Fruit fly (Drosophila melanogaster) whole organism, embryonic: Measurements from ENCODE around the gene CG14082.

Experiments used
- Abd-B ChIP-seq: fragments of 200-800 bp; sonication (Bioruptor generic); optimal IDR thresholded peaks from 2 replicates; lab custom pipeline; 2018; ENCODE audit warnings: missing biosample characterization, mild to moderate bottlenecking, missing genetic modification characterization, moderate library complexity
- CG10979 ChIP-seq: fragments of 200-800 bp; sonication (Bioruptor generic); optimal IDR thresholded peaks from 2 replicates; lab custom pipeline; 2018; ENCODE audit warnings: missing biosample characterization, mild to moderate bottlenecking, missing genetic modification characterization, moderate library complexity
- CG13424 ChIP-seq: fragments of 200-800 bp; sonication (Bioruptor generic); optimal IDR thresholded peaks from 2 replicates; lab custom pipeline; 2019; ENCODE audit warnings: missing biosample characterization, mild to moderate bottlenecking, missing genetic modification characterization, moderate library complexity
- CG17359 ChIP-seq: fragments of 200-800 bp; sonication (Bioruptor generic); optimal IDR thresholded peaks from 3 replicates; lab custom pipeline; 2018; ENCODE audit warnings: missing biosample characterization, mild to moderate bottlenecking, missing genetic modification characterization, moderate library complexity
- CG30403 ChIP-seq: fragments of 200-800 bp; sonication (Bioruptor generic); optimal IDR thresholded peaks from 3 replicates; lab custom pipeline; 2016; ENCODE audit warnings: missing biosample characterization, missing genetic modification characterization
- CG32772 ChIP-seq: fragments of 200-800 bp; sonication (Bioruptor generic); IDR thresholded peaks from 2 replicates; pipeline ENCODE4 v1.3.6; 2022; ENCODE audit warnings: missing biosample characterization, missing genetic modification characterization
- CG3407 ChIP-seq: fragments of 200-800 bp; sonication (Bioruptor generic); optimal IDR thresholded peaks from 2 replicates; lab custom pipeline; 2018; ENCODE audit warnings: missing biosample characterization, mild to moderate bottlenecking, missing genetic modification characterization
- CG3847 ChIP-seq: fragments of 200-800 bp; sonication (Bioruptor generic); IDR thresholded peaks from 2 replicates; pipeline ENCODE4 v1.3.6; 2022; ENCODE audit warnings: missing biosample characterization, missing genetic modification characterization
- CG42726 ChIP-seq: fragments of 200-800 bp; sonication (Bioruptor generic); IDR thresholded peaks from 2 replicates; pipeline ENCODE4 v1.3.6; 2022; ENCODE audit warnings: missing biosample characterization, missing genetic modification characterization; ENCODE audit not compliant: partially characterized antibody
- CG4328 ChIP-seq: fragments of 200-800 bp; sonication (Bioruptor generic); optimal IDR thresholded peaks from 3 replicates; lab custom pipeline; 2017; ENCODE audit warnings: missing biosample characterization, missing genetic modification reagents, missing genetic modification characterization
- CG4424 ChIP-seq: fragments of 200-800 bp; sonication (Bioruptor generic); optimal IDR thresholded peaks from 3 replicates; lab custom pipeline; 2016; ENCODE audit warnings: missing biosample characterization, missing genetic modification characterization
- CG4730 ChIP-seq: fragments of 200-800 bp; sonication (Bioruptor generic); IDR thresholded peaks from 2 replicates; pipeline ENCODE4 v1.3.6; 2022; ENCODE audit warnings: missing biosample characterization, missing genetic modification characterization
- CG7357 ChIP-seq: fragments of 200-800 bp; sonication (Bioruptor generic); IDR thresholded peaks from 3 replicates; pipeline ENCODE4 v1.3.6; 2022; ENCODE audit warnings: missing biosample characterization, missing genetic modification characterization
- CG8281 ChIP-seq: fragments of 200-800 bp; sonication (Bioruptor generic); optimal IDR thresholded peaks from 2 replicates; lab custom pipeline; 2018; ENCODE audit warnings: missing biosample characterization, mild to moderate bottlenecking, missing genetic modification characterization, moderate library complexity
- CG8290 ChIP-seq, 3 experiments: fragments of 200-800 bp; sonication (Bioruptor generic); optimal IDR thresholded peaks; 2 replicates each; lab custom pipeline; 2016 to 2019; ENCODE audit warnings: missing biosample characterization in 3 of 3, missing genetic modification characterization in 3 of 3, mild to moderate bottlenecking in 2 of 3, moderate library complexity in 1 of 3
- CG8924 ChIP-seq: fragments of 200-800 bp; optimal IDR thresholded peaks from 3 replicates; lab custom pipeline; 2019; ENCODE audit warnings: missing biosample characterization, mild to moderate bottlenecking, missing genetic modification characterization, moderate library complexity
- CG9727 ChIP-seq: fragments of 200-800 bp; sonication (Bioruptor generic); optimal IDR thresholded peaks from 3 replicates; lab custom pipeline; 2017; ENCODE audit warnings: missing biosample characterization, mild to moderate bottlenecking, missing genetic modification characterization
- CoRest ChIP-seq: fragments of 200-800 bp; sonication (Bioruptor generic); optimal IDR thresholded peaks from 3 replicates; lab custom pipeline; 2018; ENCODE audit warnings: missing biosample characterization, mild to moderate bottlenecking, missing genetic modification characterization, moderate library complexity
- D ChIP-seq, 2 experiments: fragments of 200-800 bp in 1 of 2; fragments of >200 bp in 1 of 2; sonication (Bioruptor generic) in 1 of 2; optimal IDR thresholded peaks; 2 replicates in 1 of 2; 3 replicates in 1 of 2; lab custom pipeline; 2017; ENCODE audit warnings: mild to moderate bottlenecking in 1 of 2, missing biosample characterization in 1 of 2, missing genetic modification characterization in 1 of 2, missing genetic modification reagents in 1 of 2
- D19A ChIP-seq: fragments of 200-800 bp; optimal IDR thresholded peaks from 3 replicates; lab custom pipeline; 2019; ENCODE audit warnings: missing biosample characterization, mild to moderate bottlenecking, missing genetic modification characterization, moderate library complexity
- Dip2 ChIP-seq: fragments of 200-800 bp; sonication (Bioruptor generic); IDR thresholded peaks from 2 replicates; pipeline ENCODE4 v1.3.6; 2022; ENCODE audit warnings: missing biosample characterization, missing genetic modification characterization
- Eip74EF ChIP-seq, 2 experiments: fragments of 200-800 bp in 1 of 2; fragments of >200 bp in 1 of 2; sonication (Bioruptor generic) in 1 of 2; optimal IDR thresholded peaks; 2 replicates each; lab custom pipeline; 2017 to 2019; ENCODE audit warnings: missing biosample characterization in 2 of 2, missing genetic modification characterization in 2 of 2, mild to moderate bottlenecking in 1 of 2, moderate library complexity in 1 of 2
- H2.0 ChIP-seq: fragments of 200-800 bp; sonication (Bioruptor generic); IDR thresholded peaks from 2 replicates; pipeline ENCODE4 v1.3.6; 2022; ENCODE audit warnings: missing biosample characterization, missing genetic modification characterization
- HLH3B ChIP-seq: fragments of 200-800 bp; sonication (Bioruptor generic); IDR thresholded peaks from 2 replicates; pipeline ENCODE4 v1.3.6; 2022; ENCODE audit warnings: missing biosample characterization, missing genetic modification characterization
- Lim3 ChIP-seq: fragments of 200-800 bp; sonication (Bioruptor generic); IDR thresholded peaks from 2 replicates; pipeline ENCODE4 v1.3.6; 2022; ENCODE audit warnings: missing biosample characterization, missing genetic modification characterization
- Meics ChIP-seq: fragments of 200-800 bp; sonication (Bioruptor generic); optimal IDR thresholded peaks from 2 replicates; lab custom pipeline; 2017; ENCODE audit warnings: missing biosample characterization, mild to moderate bottlenecking, missing genetic modification characterization
- NfI ChIP-seq: fragments of 200-800 bp; sonication (Bioruptor generic); optimal IDR thresholded peaks from 3 replicates; lab custom pipeline; 2018; ENCODE audit warnings: missing biosample characterization, mild to moderate bottlenecking, missing genetic modification characterization, moderate library complexity
- PHDP ChIP-seq: fragments of 200-800 bp; sonication (Bioruptor generic); optimal IDR thresholded peaks from 3 replicates; lab custom pipeline; 2018; ENCODE audit warnings: missing biosample characterization, mild to moderate bottlenecking, missing genetic modification characterization, moderate library complexity
- Pdp1 ChIP-seq, 2 experiments: fragments of 200-800 bp; sonication (Bioruptor generic); optimal IDR thresholded peaks; 3 replicates each; lab custom pipeline; 2016; ENCODE audit warnings: missing biosample characterization in 2 of 2, missing genetic modification characterization in 2 of 2, mild to moderate bottlenecking in 1 of 2, moderate library complexity in 1 of 2
- Poxn ChIP-seq: fragments of 200-800 bp; sonication (Bioruptor generic); IDR thresholded peaks from 2 replicates; pipeline ENCODE4 v1.3.6; 2022; ENCODE audit warnings: missing biosample characterization, missing genetic modification characterization
- Ptx1 ChIP-seq: fragments of 200-800 bp; sonication (Bioruptor generic); IDR thresholded peaks from 2 replicates; pipeline ENCODE4 v1.3.6; 2022; ENCODE audit warnings: missing biosample characterization, missing genetic modification characterization
- Xrp1 ChIP-seq: fragments of 200-800 bp; sonication (Bioruptor generic); IDR thresholded peaks from 2 replicates; pipeline ENCODE4 v1.3.6; 2022; ENCODE audit warnings: missing biosample characterization, missing genetic modification characterization
- YL-1 ChIP-seq: fragments of 200-800 bp; sonication (Bioruptor generic); optimal IDR thresholded peaks from 3 replicates; lab custom pipeline; 2017; ENCODE audit warnings: missing biosample characterization, mild to moderate bottlenecking, missing genetic modification characterization
- crol ChIP-seq: fragments of 200-800 bp; sonication (Bioruptor generic); IDR thresholded peaks from 2 replicates; pipeline ENCODE4 v1.3.6; 2022; ENCODE audit warnings: missing biosample characterization, missing genetic modification characterization
- exex ChIP-seq: fragments of 200-800 bp; sonication (Bioruptor generic); optimal IDR thresholded peaks from 4 replicates; lab custom pipeline; 2018; ENCODE audit warnings: missing biosample characterization, mild to moderate bottlenecking, missing genetic modification characterization, moderate library complexity
- gem ChIP-seq: fragments of 200-800 bp; sonication (Bioruptor generic); optimal IDR thresholded peaks from 2 replicates; lab custom pipeline; 2019; ENCODE audit warnings: missing biosample characterization, mild to moderate bottlenecking, missing genetic modification characterization, moderate library complexity
- grau ChIP-seq: fragments of 200-800 bp; optimal IDR thresholded peaks from 3 replicates; lab custom pipeline; 2019; ENCODE audit warnings: missing biosample characterization, mild to moderate bottlenecking, missing genetic modification characterization, moderate library complexity
- gsb-n ChIP-seq: fragments of 200-800 bp; sonication (Bioruptor generic); optimal IDR thresholded peaks from 3 replicates; lab custom pipeline; 2018; ENCODE audit warnings: missing biosample characterization, mild to moderate bottlenecking, missing genetic modification characterization
- kni ChIP-seq: fragments of 200-800 bp; sonication (Bioruptor generic); optimal IDR thresholded peaks from 3 replicates; lab custom pipeline; 2017; ENCODE audit warnings: mild to moderate bottlenecking, missing biosample characterization, missing genetic modification reagents, missing genetic modification characterization
- mirr ChIP-seq: fragments of 200-800 bp; sonication (Bioruptor generic); optimal IDR thresholded peaks from 3 replicates; lab custom pipeline; 2018; ENCODE audit warnings: missing biosample characterization, mild to moderate bottlenecking, missing genetic modification characterization
- nerfin-1 ChIP-seq: fragments of 200-800 bp; sonication (Bioruptor generic); optimal IDR thresholded peaks from 3 replicates; lab custom pipeline; 2019; ENCODE audit warnings: missing biosample characterization, mild to moderate bottlenecking, missing genetic modification characterization, moderate library complexity
- nmo ChIP-seq: fragments of 200-800 bp; sonication (Bioruptor generic); optimal IDR thresholded peaks from 2 replicates; lab custom pipeline; 2018; ENCODE audit warnings: missing biosample characterization, mild to moderate bottlenecking, missing genetic modification characterization, moderate library complexity
- oc ChIP-seq: fragments of 200-800 bp; sonication (Bioruptor generic); optimal IDR thresholded peaks from 2 replicates; lab custom pipeline; 2018; ENCODE audit warnings: missing biosample characterization, mild to moderate bottlenecking, missing genetic modification characterization, moderate library complexity
- peb ChIP-seq: fragments of 200-800 bp; sonication (Bioruptor generic); IDR thresholded peaks from 2 replicates; pipeline ENCODE4 v1.3.6; 2022; ENCODE audit warnings: missing biosample characterization, missing genetic modification characterization
- repo ChIP-seq: fragments of 200-800 bp; sonication (Bioruptor generic); optimal IDR thresholded peaks from 2 replicates; lab custom pipeline; 2016; ENCODE audit warnings: missing biosample characterization, missing genetic modification characterization
- sr ChIP-seq: fragments of 200-800 bp; sonication (Bioruptor generic); IDR thresholded peaks from 3 replicates; pipeline ENCODE4 v1.3.6; 2022; ENCODE audit warnings: missing biosample characterization, missing genetic modification characterization
- tap ChIP-seq: fragments of 200-800 bp; optimal IDR thresholded peaks from 3 replicates; lab custom pipeline; 2019; ENCODE audit warnings: missing biosample characterization, mild to moderate bottlenecking, missing genetic modification characterization, moderate library complexity
- unpg ChIP-seq: fragments of 200-800 bp; sonication (Bioruptor generic); optimal IDR thresholded peaks from 3 replicates; lab custom pipeline; 2018; ENCODE audit warnings: missing biosample characterization, mild to moderate bottlenecking, missing genetic modification characterization, moderate library complexity
- vvl ChIP-seq: fragments of 200-800 bp; sonication (Bioruptor generic); IDR thresholded peaks from 2 replicates; pipeline ENCODE4 v1.3.6; 2022; ENCODE audit warnings: missing biosample characterization, missing genetic modification characterization

CG14082 gene

DNA sequence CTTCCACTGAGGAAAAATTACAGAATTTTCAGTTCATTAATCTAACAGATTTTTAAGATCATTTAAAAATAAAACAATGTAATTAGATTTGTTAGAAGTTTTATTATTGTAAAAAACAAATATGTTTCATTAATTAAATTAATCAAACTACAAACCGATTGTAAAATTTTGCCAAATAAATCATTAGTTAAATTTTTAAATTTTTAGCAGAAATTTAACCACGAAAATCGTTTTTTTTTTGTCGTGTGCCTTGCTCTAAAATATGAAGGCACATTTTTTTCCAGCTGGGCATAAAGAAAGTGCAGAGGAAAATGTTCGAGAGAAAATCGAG lies 64.9 kb downstream of the CG14082 start (continued):
- TF ChIP-seq Lim3 (GFP tag; lab: Robert Waterston, UW) (no peak), CG10979 (peak; percentile 79), CG32772 (GFP tag; lab: Robert Waterston, UW) (0 out of 2 replicates have a peak, but pooled peaks have one; percentile 38), vvl (GFP tag; lab: Robert Waterston, UW) (peak; percentile 8; the same call in 1 of the 2 replicates), CG13424 (tag; lab: Kevin White, UChicago) (peak; percentile 73), sr (GFP tag; lab: Robert Waterston, UW) (no peak), peb (GFP tag; lab: Robert Waterston, UW) (no peak), CoRest (peak; percentile 71), NfI (GFP tag; lab: Kevin White, UChicago) (no peak), PHDP (peak; percentile 65), CG4328 (GFP tag; lab: Kevin White, UChicago) (no peak), gsb-n (peak; percentile 70), CG8924 (tag; lab: Kevin White, UChicago) (peak; percentile 59), CG7357 (GFP tag; lab: Robert Waterston, UW) (0 out of 3 replicates have a peak, but pooled peaks have one; percentile 18), kni (GFP tag; lab: Kevin White, UChicago) (no peak), oc (tag; lab: Kevin White, UChicago) (peak; percentile 39), CG17359 (tag; lab: Kevin White, UChicago) (peak; percentile 63), CG9727 (peak; percentile 10), Dip2 (no peak), gem (tag; lab: Kevin White, UChicago) (peak; percentile 82), CG8290 (GFP tag; optimal IDR thresholded peaks at IDR 0.05; lab: Kevin White, UChicago) (no peak), CG8290 (tag; optimal IDR thresholded peaks at IDR 0.05; lab: Kevin White, UChicago) (no peak), CG3847 (GFP tag; lab: Robert Waterston, UW) (no peak), grau (tag; lab: Kevin White, UChicago) (peak; percentile 52), Eip74EF (GFP tag; optimal IDR thresholded peaks at IDR 0.05; lab: Kevin White, UChicago) (peak in 1 of 2 experiments; percentile 75), D (optimal IDR thresholded peaks at IDR 0.05; lab: Kevin White, UChicago) (no peak), D (GFP tag; optimal IDR thresholded peaks at IDR 0.05; lab: Kevin White, UChicago) (peak; percentile 49), Pdp1 (GFP tag; optimal IDR thresholded peaks at IDR 0.05; lab: Kevin White, UChicago) (no peak), CG4730 (no peak), Xrp1 (GFP tag; lab: Robert Waterston, UW) (peak; percentile 64; the same call in 1 of the 2 replicates), CG42726 (no peak), YL-1 (no peak), H2.0 (GFP tag; lab: Robert Waterston, UW) (no peak), exex (tag; lab: Kevin White, UChicago) (no peak), CG8281 (tag; lab: Kevin White, UChicago) (no peak), Poxn (GFP tag; lab: Robert Waterston, UW) (no peak), crol (GFP tag; lab: Robert Waterston, UW) (no peak), D19A (tag; lab: Kevin White, UChicago) (peak; percentile 55), mirr (GFP tag; lab: Kevin White, UChicago) (no peak), CG4424 (GFP tag; lab: Kevin White, UChicago) (peak; percentile 13), HLH3B (GFP tag; lab: Robert Waterston, UW) (0 out of 2 replicates have a peak, but pooled peaks have one; percentile 30), CG30403 (peak; percentile 56), nmo (peak; percentile 79), tap (tag; lab: Kevin White, UChicago) (peak; percentile 6), nerfin-1 (tag; lab: Kevin White, UChicago) (peak; percentile 48), CG3407 (GFP tag; lab: Kevin White, UChicago) (peak; percentile 7), Abd-B (GFP tag; lab: Kevin White, UChicago) (peak; percentile 34), Ptx1 (GFP tag; lab: Robert Waterston, UW) (peak; percentile 42; the same call in 1 of the 2 replicates), unpg (GFP tag; lab: Kevin White, UChicago) (peak; percentile 57), Meics (GFP tag; lab: Kevin White, UChicago) (peak; percentile 21), repo (GFP tag; lab: Kevin White, UChicago) (no peak)
